Worm (Caenorhabditis elegans): Measurements from ENCODE around the gene angl-1.

angl-1 gene

DNA sequence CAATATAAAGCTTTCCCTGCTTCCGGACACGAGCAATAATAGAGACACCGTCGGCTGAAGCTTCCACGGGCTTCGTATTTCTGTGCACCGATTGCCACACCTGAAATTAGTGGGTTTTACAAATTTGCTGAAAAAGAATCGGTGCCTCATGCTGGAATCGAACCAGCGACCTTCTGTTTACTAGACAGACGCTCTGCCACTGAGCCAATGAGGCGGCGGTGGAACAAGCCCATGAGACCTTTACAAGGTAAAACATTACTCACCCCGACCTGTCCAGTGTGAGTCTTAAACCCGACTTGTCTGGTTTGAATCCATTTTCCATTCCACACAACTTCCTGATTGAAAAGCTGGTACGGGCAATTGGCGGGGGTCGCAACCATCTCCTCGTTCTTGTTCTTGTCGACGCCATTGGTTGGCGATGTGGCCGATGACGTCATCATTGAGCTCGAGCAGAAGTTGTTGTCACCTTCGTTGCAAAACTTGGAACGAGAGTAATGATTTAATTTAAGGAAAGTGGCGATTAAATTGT is 11.7 kb downstream of the angl-1 start, which contains the start of gene ndx-2 (continued):
- TF ChIP-seq egl-43 (GFP tag; IDR thresholded peaks at IDR 0.05), result peak; percentile 90
- TF ChIP-seq daf-16 (GFP tag; optimal IDR thresholded peaks at IDR 0.05), result peak in 1 of 2 experiments; percentile 57
- TF ChIP-seq daf-16 (tag; optimal IDR thresholded peaks at IDR 0.05), result peak; percentile 90
- TF ChIP-seq madf-5 (GFP tag; IDR thresholded peaks at IDR 0.05), result peak; percentile 51 to 83; a peak in 3 of 4 replicates
- peak; percentile 65; the same call in 1 of the 2 replicates for TF ChIP-seq nhr-41 (GFP tag; IDR thresholded peaks at IDR 0.05)
- TF ChIP-seq hlh-11 (tag; optimal IDR thresholded peaks at IDR 0.05), result peak; percentile 10
- TF ChIP-seq lin-1 (GFP tag; IDR thresholded peaks at IDR 0.05), result peak; percentile 17; the same call in 1 of the 2 replicates
- TF ChIP-seq madf-9 (GFP tag; conservative IDR thresholded peaks at IDR 0.05), result peak; percentile 43; the same call in 1 of the 2 replicates
- TF ChIP-seq T20F7.1 (GFP tag; optimal IDR thresholded peaks at IDR 0.05), result no peak
- TF ChIP-seq F49E8.2 (tag; optimal IDR thresholded peaks at IDR 0.05; ENCODE audit: borderline replicate concordance), result no peak
- TF ChIP-seq lir-3 (tag; optimal IDR thresholded peaks at IDR 0.05), result no peak
- peak; percentile 82 for TF ChIP-seq nhr-111 (GFP tag; optimal IDR thresholded peaks at IDR 0.05)
- no peak for TF ChIP-seq ceh-44 (GFP tag; IDR thresholded peaks at IDR 0.05)
- TF ChIP-seq tra-1 (GFP tag; IDR thresholded peaks at IDR 0.05), result peak; percentile 45; the same call in 1 of the 2 replicates
- TF ChIP-seq snpc-1.2 (GFP tag; IDR thresholded peaks at IDR 0.05), result peak; percentile 79
- TF ChIP-seq rbr-2 (tag; optimal IDR thresholded peaks at IDR 0.05), result peak; percentile 9
- peak; percentile 85 for TF ChIP-seq pha-4 (GFP tag; IDR thresholded peaks at IDR 0.05)
- no peak for TF ChIP-seq pha-4 (tag; optimal IDR thresholded peaks at IDR 0.05)
- 0 out of 2 replicates have a peak, but pooled peaks have one; percentile 47 for TF ChIP-seq Y105C5A.15 (GFP tag; IDR thresholded peaks at IDR 0.05)
- no peak for TF ChIP-seq ceh-20 (GFP tag; IDR thresholded peaks at IDR 0.05)
- TF ChIP-seq php-3 (GFP tag; IDR thresholded peaks at IDR 0.05), result 0 out of 2 replicates have a peak, but pooled peaks have one; percentile 50
- peak; percentile 66 for TF ChIP-seq ctbp-1 (GFP tag; IDR thresholded peaks at IDR 0.05)
- peak; percentile 48 for TF ChIP-seq T26A8.4 (GFP tag; IDR thresholded peaks at IDR 0.05)
- TF ChIP-seq dmd-8 (GFP tag; IDR thresholded peaks at IDR 0.05), result peak; percentile 79; the same call in 1 of the 2 replicates
- TF ChIP-seq hlh-30 (tag; optimal IDR thresholded peaks at IDR 0.05; ENCODE audit: insufficient read depth), result peak; percentile 6
- TF ChIP-seq F44E2.7 (GFP tag; IDR thresholded peaks at IDR 0.05), result peak; percentile 69; the same call in 1 of the 2 replicates
- no peak for TF ChIP-seq daf-12 (tag; optimal IDR thresholded peaks at IDR 0.05)
- TF ChIP-seq F26F4.8 (GFP tag; conservative IDR thresholded peaks at IDR 0.05), result peak; percentile 90

DNA sequence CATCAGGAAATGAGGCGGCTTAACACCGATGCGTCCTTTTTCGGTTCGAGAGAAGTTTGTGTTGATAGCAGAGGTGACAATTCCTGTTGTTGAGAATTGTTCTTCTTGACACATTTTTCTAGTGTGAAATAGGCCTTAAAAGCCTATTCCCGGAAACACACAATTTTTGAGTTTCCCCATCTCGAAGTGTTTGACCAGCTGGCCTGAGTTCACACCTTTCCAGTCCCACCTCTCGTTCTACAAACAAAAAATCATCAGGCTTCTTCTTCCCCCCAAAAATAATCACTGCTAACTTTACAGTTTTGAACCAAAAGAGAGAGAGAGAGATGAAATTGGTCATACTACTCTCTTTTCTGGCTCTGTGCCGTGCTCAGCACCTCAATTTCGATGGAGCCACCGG is 13.7 kb downstream of the angl-1 start, which contains the start of gene W02G9.4:
TSS of gene W02G9.4 (plus strand) at position 301 of the 400 bp plus-strand sequence.
- TF ChIP-seq nhr-42 (GFP tag; IDR thresholded peaks at IDR 0.05) (no peak), T26A8.4 (GFP tag; IDR thresholded peaks at IDR 0.05) (no peak), mes-2 (tag; optimal IDR thresholded peaks at IDR 0.05; ENCODE audit: poor library complexity, severe bottlenecking) (no peak), F49E8.2 (tag; optimal IDR thresholded peaks at IDR 0.05; ENCODE audit: borderline replicate concordance) (no peak), lim-7 (GFP tag; IDR thresholded peaks at IDR 0.05) (no peak)

DNA sequence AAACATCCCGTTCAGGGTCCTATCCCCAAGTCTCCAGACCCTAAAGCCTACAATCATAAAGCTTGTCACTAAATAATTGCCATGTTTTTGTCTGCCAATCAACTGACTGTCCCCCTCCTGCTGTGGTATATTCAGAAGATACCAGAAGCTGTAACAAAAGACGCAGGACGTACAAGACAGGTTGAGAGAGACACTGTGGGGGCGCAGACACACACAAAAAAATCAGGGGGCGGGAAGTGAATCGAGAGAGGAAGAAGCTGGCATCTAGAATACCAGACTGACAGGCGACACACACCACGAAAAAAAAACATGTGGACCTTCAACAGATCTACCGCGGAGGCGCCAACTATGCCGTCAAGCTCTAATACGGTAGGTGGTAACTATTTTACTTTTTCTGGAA is 18.3 kb downstream of the angl-1 start, which contains the start of gene kel-8:
TSS of gene kel-8 (plus strand) at position 301 of the 400 bp plus-strand sequence.
- TF ChIP-seq madf-9 (GFP tag; conservative IDR thresholded peaks at IDR 0.05) (no peak), hlh-11 (tag; optimal IDR thresholded peaks at IDR 0.05) (peak; percentile 30), aha-1 (tag) (peak; percentile 37), spr-3 (GFP tag; optimal IDR thresholded peaks at IDR 0.05) (no peak), nhr-111 (GFP tag; optimal IDR thresholded peaks at IDR 0.05) (no peak), zip-11 (GFP tag; IDR thresholded peaks at IDR 0.05) (no peak), hlh-30 (tag; optimal IDR thresholded peaks at IDR 0.05; ENCODE audit: insufficient read depth) (peak; percentile 45), daf-16 (GFP tag; optimal IDR thresholded peaks at IDR 0.05) (no peak), daf-16 (tag; optimal IDR thresholded peaks at IDR 0.05) (no peak), gei-8 (GFP tag; optimal IDR thresholded peaks at IDR 0.05) (no peak), tag-97 (GFP tag; IDR thresholded peaks at IDR 0.05) (no peak), nhr-76 (tag; optimal IDR thresholded peaks at IDR 0.05) (no peak)

All from whole organism, L4 larva.